Worm (Caenorhabditis elegans): ENCODE measurements around the gene glb-5.

- TF ChIP-seq sma-9 (GFP tag; optimal IDR thresholded peaks at IDR 0.05) (no peak), sma-9 (tag; optimal IDR thresholded peaks at IDR 0.05) (no peak), lin-39 (tag; optimal IDR thresholded peaks at IDR 0.05) (no peak), aly-2 (tag; optimal IDR thresholded peaks at IDR 0.05) (no peak)
Measured at ce11 chrV:5584833-5585232, 26.1 kb downstream of the glb-5 start, which contains the start of gene CD4.11.

Data from whole organism, L2 larva.